Fruit fly (Drosophila melanogaster): ENCODE data around the gene nbs.

DNA sequence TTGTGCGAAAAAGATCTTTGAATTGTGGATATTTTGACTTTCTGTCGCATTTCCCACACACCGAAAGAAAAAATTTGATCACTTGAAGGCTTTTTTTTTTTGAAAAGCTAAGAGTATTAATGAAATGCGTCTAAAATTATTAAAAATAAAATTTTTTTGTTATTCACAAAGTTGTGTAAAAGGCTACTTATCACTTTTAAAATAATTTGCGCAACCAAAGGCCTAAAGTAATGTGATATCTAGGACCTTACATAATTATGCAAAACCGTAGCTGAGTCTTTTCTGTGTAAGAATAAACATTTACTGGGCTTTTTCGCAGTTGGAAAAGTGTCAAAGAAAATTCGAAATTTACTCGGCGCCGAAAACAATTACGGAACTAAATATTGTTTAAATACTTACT is 41.3 kb upstream of the nbs start:
- no peak for TF ChIP-seq CG8478 (optimal IDR thresholded peaks at IDR 0.05)
- TF ChIP-seq CTCF (optimal IDR thresholded peaks at IDR 0.05): no peak
